Worm (Caenorhabditis elegans) whole organism, L1 larva: ENCODE results near the gene cpg-4.

ENCODE experiments used
- aha-1 ChIP-seq: fragments of 150-350 bp; optimal IDR thresholded peaks from 2 replicates; lab custom pipeline; 2014; ENCODE audit warnings: missing biosample characterization, missing genetic modification characterization
- aly-2 ChIP-seq: fragments of 150-350 bp; optimal IDR thresholded peaks from 2 replicates; lab custom pipeline; 2014; ENCODE audit warnings: missing biosample characterization, missing genetic modification characterization
- ceh-82 ChIP-seq, 3 experiments: fragments of 150-350 bp in 1 of 3; sonication (generic microtip) in 2 of 3; optimal IDR thresholded peaks; 2 replicates each; lab custom pipeline; 2014 to 2017; ENCODE audit warnings: missing biosample characterization in 3 of 3, missing genetic modification characterization in 3 of 3
- ceh-88 ChIP-seq: fragments of 200-800 bp; sonication (Bioruptor generic); IDR thresholded peaks from 2 replicates; pipeline ENCODE4 v1.3.6; 2022; ENCODE audit warnings: missing genetic modification characterization, missing compliant biosample characterization
- dpl-1 ChIP-seq, 3 experiments: fragments of 150-350 bp in 2 of 3; sonication (generic microtip) in 1 of 3; optimal IDR thresholded peaks; 2 replicates each; lab custom pipeline; 2014 to 2017; ENCODE audit warnings: missing biosample characterization in 3 of 3, missing genetic modification characterization in 3 of 3, missing genetic modification reagents in 3 of 3
- efl-1 ChIP-seq, 4 experiments: fragments of 150-350 bp; optimal IDR thresholded peaks in 3 of 4; peaks in 1 of 4; 1 replicate in 1 of 4; 2 replicates in 3 of 4; lab custom pipeline; 2014; ENCODE audit warnings: missing biosample characterization in 2 of 4, missing genetic modification characterization in 2 of 4, missing genetic modification reagents in 2 of 4
- efl-3 ChIP-seq: fragments of 200-800 bp; sonication (Bioruptor generic); optimal IDR thresholded peaks from 2 replicates; lab custom pipeline; 2018; ENCODE audit warnings: mild to moderate bottlenecking, missing genetic modification characterization, missing compliant biosample characterization
- ets-5 ChIP-seq: fragments of 200-800 bp; sonication (Bioruptor generic); IDR thresholded peaks from 2 replicates; pipeline ENCODE4 v1.3.6; 2022; ENCODE audit warnings: missing genetic modification characterization, missing compliant biosample characterization
- fkh-10 ChIP-seq: sonication (generic microtip); optimal IDR thresholded peaks from 2 replicates; lab custom pipeline; 2017; ENCODE audit warnings: missing biosample characterization, missing genetic modification reagents, missing genetic modification characterization
- fkh-8 ChIP-seq: sonication (generic microtip); optimal IDR thresholded peaks from 2 replicates; lab custom pipeline; 2016; ENCODE audit warnings: mild to moderate bottlenecking, missing genetic modification characterization, missing compliant biosample characterization
- hlh-4 ChIP-seq: sonication (generic microtip); optimal IDR thresholded peaks from 2 replicates; lab custom pipeline; 2016; ENCODE audit warnings: mild to moderate bottlenecking, missing genetic modification characterization, missing compliant biosample characterization
- isw-1 ChIP-seq: fragments of 200-800 bp; sonication (Bioruptor generic); IDR thresholded peaks from 2 replicates; pipeline ENCODE4 v1.3.6; 2022; ENCODE audit warnings: missing genetic modification characterization, missing compliant biosample characterization
- jun-1 ChIP-seq: fragments of 150-350 bp; optimal IDR thresholded peaks from 2 replicates; lab custom pipeline; 2014; ENCODE audit warnings: missing biosample characterization, missing genetic modification reagents, missing genetic modification characterization
- lin-13 ChIP-seq: fragments of 150-350 bp; optimal IDR thresholded peaks from 2 replicates; lab custom pipeline; 2014; ENCODE audit warnings: missing biosample characterization, missing genetic modification reagents, missing genetic modification characterization
- lin-14 ChIP-seq: fragments of 200-800 bp; sonication (Bioruptor generic); optimal IDR thresholded peaks from 2 replicates; lab custom pipeline; 2018; ENCODE audit warnings: mild to moderate bottlenecking, missing genetic modification characterization, moderate library complexity, missing compliant biosample characterization
- lin-39 ChIP-seq: fragments of 150-350 bp; optimal IDR thresholded peaks from 2 replicates; lab custom pipeline; 2014; ENCODE audit warnings: missing biosample characterization, missing genetic modification reagents, missing genetic modification characterization
- lir-3 ChIP-seq: sonication (generic microtip); optimal IDR thresholded peaks from 2 replicates; lab custom pipeline; 2016; ENCODE audit warnings: mild to moderate bottlenecking, missing genetic modification characterization, moderate library complexity, missing compliant biosample characterization; ENCODE audit not compliant: poor library complexity
- nhr-11 ChIP-seq: fragments of 150-350 bp; optimal IDR thresholded peaks from 2 replicates; lab custom pipeline; 2014; ENCODE audit warnings: missing biosample characterization, missing genetic modification characterization
- nhr-20 ChIP-seq: sonication (generic microtip); optimal IDR thresholded peaks from 2 replicates; lab custom pipeline; 2016; ENCODE audit warnings: mild to moderate bottlenecking, missing genetic modification characterization, missing compliant biosample characterization
- nhr-237 ChIP-seq: fragments of 150-350 bp; optimal IDR thresholded peaks from 2 replicates; lab custom pipeline; 2014; ENCODE audit warnings: missing biosample characterization, missing genetic modification characterization
- nhr-47 ChIP-seq: sonication (generic microtip); optimal IDR thresholded peaks from 2 replicates; lab custom pipeline; 2016; ENCODE audit warnings: mild to moderate bottlenecking, missing genetic modification characterization, moderate library complexity, missing compliant biosample characterization
- nhr-71 ChIP-seq: sonication (generic microtip); optimal IDR thresholded peaks from 2 replicates; lab custom pipeline; 2016; ENCODE audit warnings: mild to moderate bottlenecking, missing genetic modification characterization, moderate library complexity, missing compliant biosample characterization
- nhr-76 ChIP-seq: sonication (generic microtip); optimal IDR thresholded peaks from 2 replicates; lab custom pipeline; 2017; ENCODE audit warnings: missing biosample characterization, missing genetic modification characterization
- nhr-84 ChIP-seq: sonication (generic microtip); optimal IDR thresholded peaks from 2 replicates; lab custom pipeline; 2017; ENCODE audit warnings: missing biosample characterization, missing genetic modification characterization
- pag-3 ChIP-seq: sonication (generic microtip); optimal IDR thresholded peaks from 2 replicates; lab custom pipeline; 2017; ENCODE audit warnings: missing genetic modification characterization, mild to moderate bottlenecking, missing compliant biosample characterization, antibody characterized with exemption, borderline replicate concordance; ENCODE audit not compliant: insufficient read depth
- pqm-1 ChIP-seq: sonication (generic microtip); optimal IDR thresholded peaks from 3 replicates; lab custom pipeline; 2017; ENCODE audit warnings: missing biosample characterization, missing genetic modification characterization
- rnt-1 ChIP-seq: sonication (generic microtip); optimal IDR thresholded peaks from 2 replicates; lab custom pipeline; 2016; ENCODE audit warnings: mild to moderate bottlenecking, missing genetic modification characterization, moderate library complexity, missing compliant biosample characterization
- skn-1 ChIP-seq: fragments of 150-350 bp; optimal IDR thresholded peaks from 2 replicates; lab custom pipeline; 2014; ENCODE audit warnings: missing biosample characterization, missing genetic modification characterization
- snpc-4 ChIP-seq: fragments of 150-350 bp; optimal IDR thresholded peaks from 2 replicates; lab custom pipeline; 2014; ENCODE audit warnings: missing biosample characterization, missing genetic modification characterization
- snu-23 ChIP-seq: sonication (generic microtip); optimal IDR thresholded peaks from 2 replicates; lab custom pipeline; 2016; ENCODE audit warnings: missing genetic modification characterization, missing compliant biosample characterization
- sup-37 ChIP-seq: fragments of 200-800 bp; sonication (Bioruptor generic); optimal IDR thresholded peaks from 2 replicates; lab custom pipeline; 2018; ENCODE audit warnings: mild to moderate bottlenecking, missing genetic modification characterization, missing compliant biosample characterization
- unc-130 ChIP-seq: fragments of 150-350 bp; optimal IDR thresholded peaks from 2 replicates; lab custom pipeline; 2017; ENCODE audit warnings: missing biosample characterization, missing genetic modification characterization, inconsistent platforms
- vab-15 ChIP-seq: sonication (generic microtip); optimal IDR thresholded peaks from 2 replicates; lab custom pipeline; 2017; ENCODE audit warnings: missing genotype, mild to moderate bottlenecking, missing genetic modification characterization, missing compliant biosample characterization
- ztf-11 ChIP-seq, 2 experiments: sonication (generic microtip); optimal IDR thresholded peaks; 2 replicates each; lab custom pipeline; 2016 to 2017; ENCODE audit warnings: missing genetic modification characterization in 2 of 2, missing biosample characterization in 1 of 2, missing compliant biosample characterization in 1 of 2
- ztf-4 ChIP-seq: fragments of 150-350 bp; optimal IDR thresholded peaks from 2 replicates; lab custom pipeline; 2014; ENCODE audit warnings: missing biosample characterization, missing genetic modification characterization

Gene cpg-4

ce11 chrV:6000368-6000802 is 4.2 kb downstream of the cpg-4 start (continued):
- TF ChIP-seq ets-5 (GFP tag; lab: Robert Waterston, UW) (no peak), fkh-10 (GFP tag; lab: Kevin White, UChicago) (peak; percentile 50), skn-1 (tag; lab: Kevin White, UChicago) (peak; percentile 85), vab-15 (tag; lab: Kevin White, UChicago) (no peak), pag-3 (peak; percentile 85), efl-1 (optimal IDR thresholded peaks at IDR 0.05; lab: Kevin White, UChicago) (peak; percentile 82 to 92), efl-1 (GFP tag; optimal IDR thresholded peaks at IDR 0.05 in 1 of 2; lab: Kevin White, UChicago) (peak; percentile 56 to 94), aha-1 (tag; lab: Kevin White, UChicago) (peak; percentile 37), ztf-4 (tag; lab: Kevin White, UChicago) (peak; percentile 96), nhr-11 (tag; lab: Kevin White, UChicago) (peak; percentile 84), nhr-71 (tag; lab: Kevin White, UChicago) (peak; percentile 98), lin-39 (tag; lab: Kevin White, UChicago) (peak; percentile 79), nhr-76 (tag; lab: Kevin White, UChicago) (no peak), unc-130 (peak; percentile 27), nhr-20 (tag; lab: Kevin White, UChicago) (peak; percentile 98), rnt-1 (tag; lab: Kevin White, UChicago) (peak; percentile 81), ztf-11 (tag; optimal IDR thresholded peaks at IDR 0.05; lab: Kevin White, UChicago) (no peak), lin-14 (GFP tag; lab: Kevin White, UChicago) (peak; percentile 98), sup-37 (peak; percentile 73), fkh-8 (tag; lab: Kevin White, UChicago) (peak; percentile 97), aly-2 (peak; percentile 60), pqm-1 (tag; lab: Kevin White, UChicago) (peak; percentile 2), snu-23 (GFP tag; lab: Kevin White, UChicago) (peak; percentile 98), nhr-84 (tag; lab: Kevin White, UChicago) (no peak), snpc-4 (tag; lab: Kevin White, UChicago) (peak; percentile 43), lin-13 (GFP tag; lab: Kevin White, UChicago) (peak; percentile 82), dpl-1 (GFP tag; optimal IDR thresholded peaks at IDR 0.05; lab: Kevin White, UChicago) (peak; percentile 64 to 69 (median 66)), ceh-88 (GFP tag; lab: Robert Waterston, UW) (no peak; the same call in 1 of the 2 replicates), lir-3 (tag; lab: Kevin White, UChicago) (peak; percentile 83), ceh-82 (tag; optimal IDR thresholded peaks at IDR 0.05; lab: Kevin White, UChicago) (peak; percentile 55 to 79 (median 70))

ce11 chrV:6003301-6003700 is 7.1 kb downstream of the cpg-4 start, which contains the start of gene fos-1:
Gene fos-1, plus strand, starts transcription at chrV:6003601.
- TF ChIP-seq jun-1 (tag; lab: Kevin White, UChicago) (no peak), lin-39 (tag; lab: Kevin White, UChicago) (no peak), hlh-4 (tag; lab: Kevin White, UChicago) (peak; percentile 89)
- TF ChIP-seq, all 84 proteins: peak for 1

ce11 chrV:6007927-6008326 is 11.7 kb downstream of the cpg-4 start:
- TF ChIP-seq efl-3 (GFP tag; lab: Kevin White, UChicago) (no peak), efl-1 (optimal IDR thresholded peaks at IDR 0.05; lab: Kevin White, UChicago) (no peak), efl-1 (GFP tag; optimal IDR thresholded peaks at IDR 0.05 in 1 of 2; lab: Kevin White, UChicago) (peak in 1 of 2 experiments; percentile 0)

- TF ChIP-seq nhr-47 (tag; lab: Kevin White, UChicago) (no peak), nhr-237 (tag; lab: Kevin White, UChicago) (no peak), isw-1 (GFP tag; lab: Robert Waterston, UW) (no peak), vab-15 (tag; lab: Kevin White, UChicago) (no peak)
- TF ChIP-seq, all 84 proteins: peak for 0
Observed at ce11 chrV:6010642-6011041, 14.4 kb downstream of the cpg-4 start.
